Worm (Caenorhabditis elegans) whole organism, L1 larva: ENCODE results near the gene C34D10.1.

ENCODE experiments used
- C16A3.4 ChIP-seq: fragments of 150-350 bp; optimal IDR thresholded peaks from 2 replicates; lab custom pipeline; 2014; ENCODE audit warnings: missing biosample characterization, missing genetic modification characterization
- C34B4.2 ChIP-seq: sonication (generic microtip); optimal IDR thresholded peaks from 2 replicates; lab custom pipeline; 2017; ENCODE audit warnings: mild to moderate bottlenecking, missing genetic modification characterization, missing compliant biosample characterization
- aha-1 ChIP-seq: fragments of 150-350 bp; optimal IDR thresholded peaks from 2 replicates; lab custom pipeline; 2014; ENCODE audit warnings: missing biosample characterization, missing genetic modification characterization
- alr-1 ChIP-seq: fragments of 200-800 bp; sonication (Bioruptor generic); optimal IDR thresholded peaks from 2 replicates; lab custom pipeline; 2018; ENCODE audit warnings: borderline replicate concordance, mild to moderate bottlenecking, missing genetic modification characterization, missing compliant biosample characterization
- ama-1 ChIP-seq: fragments of 150-350 bp; optimal IDR thresholded peaks from 2 replicates; lab custom pipeline; 2014
- blmp-1 ChIP-seq: fragments of 150-350 bp; optimal IDR thresholded peaks from 2 replicates; lab custom pipeline; 2014; ENCODE audit warnings: missing biosample characterization, missing genetic modification characterization
- ceh-63 ChIP-seq: fragments of 200-800 bp; sonication (Bioruptor generic); optimal IDR thresholded peaks from 2 replicates; lab custom pipeline; 2018; ENCODE audit warnings: mild to moderate bottlenecking, missing genetic modification characterization, missing compliant biosample characterization
- ceh-82 ChIP-seq, 3 experiments: fragments of 150-350 bp in 1 of 3; sonication (generic microtip) in 2 of 3; optimal IDR thresholded peaks; 2 replicates each; lab custom pipeline; 2014 to 2017; ENCODE audit warnings: missing biosample characterization in 3 of 3, missing genetic modification characterization in 3 of 3
- ceh-88 ChIP-seq: fragments of 200-800 bp; sonication (Bioruptor generic); IDR thresholded peaks from 2 replicates; pipeline ENCODE4 v1.3.6; 2022; ENCODE audit warnings: missing genetic modification characterization, missing compliant biosample characterization
- ceh-90 ChIP-seq: sonication (generic microtip); optimal IDR thresholded peaks from 2 replicates; lab custom pipeline; 2016; ENCODE audit warnings: missing genetic modification characterization, missing compliant biosample characterization
- ces-1 ChIP-seq: fragments of 150-350 bp; optimal IDR thresholded peaks from 2 replicates; lab custom pipeline; 2014; ENCODE audit warnings: missing biosample characterization, missing genetic modification reagents, missing genetic modification characterization
- dpl-1 ChIP-seq, 3 experiments: fragments of 150-350 bp in 2 of 3; sonication (generic microtip) in 1 of 3; optimal IDR thresholded peaks; 2 replicates each; lab custom pipeline; 2014 to 2017; ENCODE audit warnings: missing biosample characterization in 3 of 3, missing genetic modification characterization in 3 of 3, missing genetic modification reagents in 3 of 3
- efl-3 ChIP-seq: fragments of 200-800 bp; sonication (Bioruptor generic); optimal IDR thresholded peaks from 2 replicates; lab custom pipeline; 2018; ENCODE audit warnings: mild to moderate bottlenecking, missing genetic modification characterization, missing compliant biosample characterization
- egl-13 ChIP-seq: sonication (generic microtip); optimal IDR thresholded peaks from 2 replicates; lab custom pipeline; 2016; ENCODE audit warnings: missing genotype, missing genetic modification reagents, missing genetic modification characterization, missing compliant biosample characterization
- egl-27 ChIP-seq, 2 experiments: fragments of 150-350 bp in 1 of 2; sonication (generic microtip); optimal IDR thresholded peaks; 3 replicates each; lab custom pipeline; 2017 to 2018; ENCODE audit warnings: missing biosample characterization in 2 of 2, missing genetic modification characterization in 2 of 2, missing genetic modification reagents in 2 of 2
- ets-5 ChIP-seq: fragments of 200-800 bp; sonication (Bioruptor generic); IDR thresholded peaks from 2 replicates; pipeline ENCODE4 v1.3.6; 2022; ENCODE audit warnings: missing genetic modification characterization, missing compliant biosample characterization
- fkh-10 ChIP-seq: sonication (generic microtip); optimal IDR thresholded peaks from 2 replicates; lab custom pipeline; 2017; ENCODE audit warnings: missing biosample characterization, missing genetic modification reagents, missing genetic modification characterization
- fkh-4 ChIP-seq: sonication (generic microtip); optimal IDR thresholded peaks from 2 replicates; lab custom pipeline; 2016; ENCODE audit warnings: missing compliant biosample characterization, missing genetic modification characterization, borderline replicate concordance
- fos-1 ChIP-seq: fragments of 150-350 bp; optimal IDR thresholded peaks from 2 replicates; lab custom pipeline; 2014; ENCODE audit warnings: missing biosample characterization, missing genetic modification characterization
- hlh-17 ChIP-seq: fragments of 200-800 bp; sonication (Bioruptor generic); optimal IDR thresholded peaks from 2 replicates; lab custom pipeline; 2018; ENCODE audit warnings: missing genetic modification characterization, mild to moderate bottlenecking, missing compliant biosample characterization, moderate library complexity, borderline replicate concordance
- irx-1 ChIP-seq: sonication (generic microtip); optimal IDR thresholded peaks from 2 replicates; lab custom pipeline; 2016; ENCODE audit warnings: missing genetic modification characterization, missing compliant biosample characterization
- lin-13 ChIP-seq: fragments of 150-350 bp; optimal IDR thresholded peaks from 2 replicates; lab custom pipeline; 2014; ENCODE audit warnings: missing biosample characterization, missing genetic modification reagents, missing genetic modification characterization
- lin-35 ChIP-seq, 2 experiments: fragments of 150-350 bp; optimal IDR thresholded peaks; 2 replicates each; lab custom pipeline; 2014; ENCODE audit warnings: missing biosample characterization in 2 of 2, missing genetic modification characterization in 2 of 2, missing genetic modification reagents in 2 of 2
- lin-39 ChIP-seq: fragments of 150-350 bp; optimal IDR thresholded peaks from 2 replicates; lab custom pipeline; 2014; ENCODE audit warnings: missing biosample characterization, missing genetic modification reagents, missing genetic modification characterization
- lsy-2 ChIP-seq, 2 experiments: fragments of 150-350 bp; optimal IDR thresholded peaks; 2 replicates each; lab custom pipeline; 2014; ENCODE audit warnings: missing biosample characterization in 2 of 2, missing genetic modification characterization in 2 of 2
- nhr-237 ChIP-seq: fragments of 150-350 bp; optimal IDR thresholded peaks from 2 replicates; lab custom pipeline; 2014; ENCODE audit warnings: missing biosample characterization, missing genetic modification characterization
- nhr-28 ChIP-seq: fragments of 150-350 bp; optimal IDR thresholded peaks from 2 replicates; lab custom pipeline; 2014; ENCODE audit warnings: missing biosample characterization, missing genetic modification characterization
- nhr-71 ChIP-seq: sonication (generic microtip); optimal IDR thresholded peaks from 2 replicates; lab custom pipeline; 2016; ENCODE audit warnings: mild to moderate bottlenecking, missing genetic modification characterization, moderate library complexity, missing compliant biosample characterization
- nhr-85 ChIP-seq: sonication (generic microtip); peaks from one replicate; lab custom pipeline; 2016; ENCODE audit warnings: missing genetic modification characterization, inconsistent platforms, missing compliant biosample characterization
- nhr-90 ChIP-seq: sonication (generic microtip); optimal IDR thresholded peaks from 2 replicates; lab custom pipeline; 2016; ENCODE audit warnings: mild to moderate bottlenecking, missing genetic modification characterization, missing compliant biosample characterization; ENCODE audit not compliant: poor library complexity
- pag-3 ChIP-seq: sonication (generic microtip); optimal IDR thresholded peaks from 2 replicates; lab custom pipeline; 2017; ENCODE audit warnings: missing genetic modification characterization, mild to moderate bottlenecking, missing compliant biosample characterization, antibody characterized with exemption, borderline replicate concordance; ENCODE audit not compliant: insufficient read depth
- pax-3 ChIP-seq: fragments of 200-800 bp; sonication (Bioruptor generic); optimal IDR thresholded peaks from 2 replicates; lab custom pipeline; 2018; ENCODE audit warnings: mild to moderate bottlenecking, missing genetic modification characterization, moderate library complexity, missing compliant biosample characterization
- skn-1 ChIP-seq: fragments of 150-350 bp; optimal IDR thresholded peaks from 2 replicates; lab custom pipeline; 2014; ENCODE audit warnings: missing biosample characterization, missing genetic modification characterization
- snpc-4 ChIP-seq: fragments of 150-350 bp; optimal IDR thresholded peaks from 2 replicates; lab custom pipeline; 2014; ENCODE audit warnings: missing biosample characterization, missing genetic modification characterization
- snu-23 ChIP-seq: sonication (generic microtip); optimal IDR thresholded peaks from 2 replicates; lab custom pipeline; 2016; ENCODE audit warnings: missing genetic modification characterization, missing compliant biosample characterization
- sox-4 ChIP-seq: sonication (generic microtip); optimal IDR thresholded peaks from 2 replicates; lab custom pipeline; 2016; ENCODE audit warnings: missing genetic modification characterization, missing compliant biosample characterization
- sptf-1 ChIP-seq: fragments of 150-350 bp; optimal IDR thresholded peaks from 2 replicates; lab custom pipeline; 2014; ENCODE audit warnings: missing biosample characterization, missing genetic modification characterization
- unc-130 ChIP-seq: fragments of 150-350 bp; optimal IDR thresholded peaks from 2 replicates; lab custom pipeline; 2017; ENCODE audit warnings: missing biosample characterization, missing genetic modification characterization, inconsistent platforms
- unc-30 ChIP-seq: sonication (generic microtip); optimal IDR thresholded peaks from 2 replicates; lab custom pipeline; 2017; ENCODE audit warnings: missing biosample characterization, missing genetic modification characterization
- unc-62 ChIP-seq: fragments of 150-350 bp; optimal IDR thresholded peaks from 2 replicates; lab custom pipeline; 2014; ENCODE audit warnings: missing biosample characterization, missing genetic modification reagents, missing genetic modification characterization
- unc-86 ChIP-seq: sonication (generic microtip); optimal IDR thresholded peaks from 2 replicates; lab custom pipeline; 2016; ENCODE audit warnings: missing genetic modification characterization, missing compliant biosample characterization
- unc-98 ChIP-seq: fragments of 200-800 bp; sonication (Bioruptor generic); IDR thresholded peaks from 2 replicates; pipeline ENCODE4 v1.3.6; 2022; ENCODE audit warnings: missing genetic modification characterization, missing compliant biosample characterization
- vab-15 ChIP-seq: sonication (generic microtip); optimal IDR thresholded peaks from 2 replicates; lab custom pipeline; 2017; ENCODE audit warnings: missing genotype, mild to moderate bottlenecking, missing genetic modification characterization, missing compliant biosample characterization
- zag-1 ChIP-seq: fragments of 150-350 bp; optimal IDR thresholded peaks from 2 replicates; lab custom pipeline; 2014; ENCODE audit warnings: missing biosample characterization, missing genetic modification characterization
- ztf-11 ChIP-seq, 2 experiments: sonication (generic microtip); optimal IDR thresholded peaks; 2 replicates each; lab custom pipeline; 2016 to 2017; ENCODE audit warnings: missing genetic modification characterization in 2 of 2, missing biosample characterization in 1 of 2, missing compliant biosample characterization in 1 of 2

Gene C34D10.1

DNA sequence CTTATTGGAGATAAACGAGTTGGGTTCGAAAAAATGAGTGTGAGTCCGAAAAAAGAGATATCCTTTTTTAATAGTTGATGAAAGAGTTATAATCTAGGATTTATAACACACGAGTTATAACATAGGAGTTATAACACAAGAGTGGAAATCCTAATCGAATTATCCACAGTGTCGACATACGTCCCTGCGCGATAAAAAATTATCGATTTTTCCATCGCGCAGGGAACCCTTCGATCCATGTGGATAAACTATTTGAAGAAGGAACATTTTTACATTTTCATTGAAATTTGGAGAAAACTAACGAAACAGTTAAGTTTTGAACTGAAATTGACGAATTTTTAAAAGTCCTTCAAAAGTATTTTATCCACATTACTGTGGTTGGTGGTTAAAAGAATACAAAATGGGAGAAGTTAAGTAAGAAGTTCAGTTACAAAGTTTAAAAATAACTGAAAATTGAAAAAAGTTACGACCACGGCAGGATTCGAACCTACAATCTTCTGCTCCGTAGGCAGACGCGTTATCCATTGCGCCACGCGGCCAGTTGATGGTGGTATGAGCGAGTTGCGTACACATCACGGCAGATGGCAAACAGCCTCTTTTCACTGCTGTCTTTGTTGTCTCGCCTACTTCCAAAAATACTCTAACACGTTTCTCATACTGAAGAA, 7.1 kb downstream of the C34D10.1 start (continued):
- peak; percentile 84 for TF ChIP-seq unc-98 (GFP tag; lab: Robert Waterston, UW)
- peak; percentile 30 to 94 for TF ChIP-seq ztf-11 (tag; optimal IDR thresholded peaks at IDR 0.05; lab: Kevin White, UChicago)
- TF ChIP-seq egl-27 (tag; optimal IDR thresholded peaks at IDR 0.05; lab: Kevin White, UChicago), result peak; percentile 91 to 94
- peak; percentile 96 for TF ChIP-seq nhr-237 (tag; lab: Kevin White, UChicago)
- peak; percentile 99 for TF ChIP-seq irx-1
- TF ChIP-seq C34B4.2 (tag; lab: Kevin White, UChicago), result no peak
- TF ChIP-seq ceh-90 (tag; lab: Kevin White, UChicago), result peak; percentile 69
- TF ChIP-seq unc-62 (GFP tag; lab: Kevin White, UChicago), result peak; percentile 28
- peak; percentile 65 for TF ChIP-seq vab-15 (tag; lab: Kevin White, UChicago)
- peak; percentile 34 for TF ChIP-seq aha-1
- peak; percentile 99 for TF ChIP-seq lin-39 (tag; lab: Kevin White, UChicago)
- TF ChIP-seq efl-3 (GFP tag; lab: Kevin White, UChicago), result peak; percentile 97
- peak; percentile 99 for TF ChIP-seq fkh-10 (GFP tag; lab: Kevin White, UChicago)
- peak; percentile 27 for TF ChIP-seq ces-1 (GFP tag; lab: Kevin White, UChicago)
- peak; percentile 92 for TF ChIP-seq unc-30 (tag; lab: Kevin White, UChicago)
- peak; percentile 96 for TF ChIP-seq skn-1
- peak; percentile 95 to 96 for TF ChIP-seq lsy-2 (tag; optimal IDR thresholded peaks at IDR 0.05; lab: Kevin White, UChicago)
- no peak for TF ChIP-seq pag-3
- TF ChIP-seq blmp-1 (tag; lab: Kevin White, UChicago), result peak; percentile 72
- peak; percentile 98 for TF ChIP-seq ceh-63 (GFP tag; lab: Kevin White, UChicago)
- peak; percentile 53 for TF ChIP-seq nhr-28 (tag; lab: Kevin White, UChicago)
- peak; percentile 98 for TF ChIP-seq ceh-88 (GFP tag; lab: Robert Waterston, UW)
- peak; percentile 96 for TF ChIP-seq lin-13 (GFP tag; lab: Kevin White, UChicago)
- TF ChIP-seq snu-23 (GFP tag; lab: Kevin White, UChicago), result peak; percentile 100
- peak; percentile 97 for TF ChIP-seq unc-86
- TF ChIP-seq nhr-85 (tag; lab: Kevin White, UChicago), result peak; percentile 99
- TF ChIP-seq sox-4, result peak; percentile 99
- TF ChIP-seq ceh-82 (tag; optimal IDR thresholded peaks at IDR 0.05; lab: Kevin White, UChicago), result peak; percentile 98 to 99 (median 99)
- TF ChIP-seq egl-13 (tag; lab: Kevin White, UChicago), result peak; percentile 98
- peak; percentile 71 for TF ChIP-seq unc-130
- peak; percentile 93 for TF ChIP-seq fkh-4 (tag; lab: Kevin White, UChicago)
- no peak for TF ChIP-seq ama-1 (lab: Kevin White, UChicago)
- TF ChIP-seq C16A3.4 (tag; lab: Kevin White, UChicago), result peak; percentile 99
- TF ChIP-seq zag-1 (tag; lab: Kevin White, UChicago), result peak; percentile 86
- TF ChIP-seq fos-1 (tag; lab: Kevin White, UChicago), result peak; percentile 98
- no peak for TF ChIP-seq alr-1 (tag; lab: Kevin White, UChicago)
- peak; percentile 99 for TF ChIP-seq nhr-71 (tag; lab: Kevin White, UChicago)
- TF ChIP-seq lin-35 (GFP tag; optimal IDR thresholded peaks at IDR 0.05; lab: Kevin White, UChicago), result peak; percentile 63 to 91
- TF ChIP-seq hlh-17 (GFP tag; lab: Kevin White, UChicago), result no peak
- no peak for TF ChIP-seq ets-5 (GFP tag; lab: Robert Waterston, UW)
- TF ChIP-seq pax-3 (tag; lab: Kevin White, UChicago), result peak; percentile 95
- peak; percentile 31 to 60 (median 53) for TF ChIP-seq dpl-1 (GFP tag; optimal IDR thresholded peaks at IDR 0.05; lab: Kevin White, UChicago)
- TF ChIP-seq nhr-90, result peak; percentile 100
- no peak for TF ChIP-seq sptf-1 (tag; lab: Kevin White, UChicago)
- peak; percentile 91 for TF ChIP-seq snpc-4 (tag; lab: Kevin White, UChicago)
